Fruit fly (Drosophila melanogaster): ENCODE data around the gene CG43886.

Gene CG43886

dm6 chr3L:8155324-8155723 lies 4.2 kb downstream of the CG43886 start:
- no peak for TF ChIP-seq D1 (tag; optimal IDR thresholded peaks at IDR 0.05)
- TF ChIP-seq CG12605 (GFP tag; IDR thresholded peaks at IDR 0.05) = no peak
- no peak for TF ChIP-seq CG14655 (GFP tag; optimal IDR thresholded peaks at IDR 0.05)
- TF ChIP-seq CG8301 (tag; optimal IDR thresholded peaks at IDR 0.05) = no peak
- no peak for TF ChIP-seq CG8159 (tag; optimal IDR thresholded peaks at IDR 0.05)
- TF ChIP-seq EcR (GFP tag; optimal IDR thresholded peaks at IDR 0.05) = no peak
- no peak for TF ChIP-seq Ets98B (GFP tag; IDR thresholded peaks at IDR 0.05)
- TF ChIP-seq CG15710 (tag; optimal IDR thresholded peaks at IDR 0.05) = no peak
- TF ChIP-seq CG9948 (tag; optimal IDR thresholded peaks at IDR 0.05) = no peak
- no peak for TF ChIP-seq Snoo (tag; optimal IDR thresholded peaks at IDR 0.05)
- TF ChIP-seq CG34367 (tag; optimal IDR thresholded peaks at IDR 0.05) = no peak
- no peak for TF ChIP-seq CG32121 (GFP tag; IDR thresholded peaks at IDR 0.05)
- no peak for TF ChIP-seq Pif1A (GFP tag; optimal IDR thresholded peaks at IDR 0.05)
- no peak for TF ChIP-seq gl (tag; optimal IDR thresholded peaks at IDR 0.05)
- TF ChIP-seq fd96Ca (GFP tag; IDR thresholded peaks at IDR 0.05) = no peak
- no peak for TF ChIP-seq Pif1B (GFP tag; optimal IDR thresholded peaks at IDR 0.05)
- TF ChIP-seq CG17806 (tag; optimal IDR thresholded peaks at IDR 0.05) = no peak
- no peak for TF ChIP-seq CG10348 (GFP tag; IDR thresholded peaks at IDR 0.05)
- no peak for TF ChIP-seq CG13204 (GFP tag; optimal IDR thresholded peaks at IDR 0.05)

DNA sequence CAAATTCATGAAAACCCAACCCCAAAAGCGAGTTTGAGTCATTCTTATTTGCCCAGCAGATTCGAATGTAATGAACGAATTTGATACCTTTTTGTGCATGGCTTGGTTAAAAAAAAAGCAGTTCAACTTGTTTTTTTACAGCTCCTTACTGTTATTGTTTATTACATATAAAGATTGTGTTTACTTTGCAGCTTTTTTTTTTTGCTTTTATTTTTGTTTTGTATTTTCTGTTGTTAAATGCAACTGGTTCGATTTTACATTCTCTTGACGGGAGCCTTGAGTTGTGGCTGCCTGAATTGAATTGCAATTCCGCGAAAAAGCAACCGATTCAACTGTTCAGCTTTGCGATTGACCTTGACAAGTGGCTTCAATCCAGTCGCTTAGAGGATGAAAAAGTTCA lies 5.0 kb downstream of the CG43886 start:
- 0 out of 3 replicates have a peak, but pooled peaks have one; percentile 28 for TF ChIP-seq CG4496 (GFP tag; IDR thresholded peaks at IDR 0.05)
- no peak for TF ChIP-seq CG17806 (tag; optimal IDR thresholded peaks at IDR 0.05)
- no peak for TF ChIP-seq CG12605 (GFP tag; IDR thresholded peaks at IDR 0.05)
- no peak for TF ChIP-seq CG10348 (GFP tag; IDR thresholded peaks at IDR 0.05)
- peak; percentile 19 for TF ChIP-seq CG13204 (GFP tag; optimal IDR thresholded peaks at IDR 0.05)

DNA sequence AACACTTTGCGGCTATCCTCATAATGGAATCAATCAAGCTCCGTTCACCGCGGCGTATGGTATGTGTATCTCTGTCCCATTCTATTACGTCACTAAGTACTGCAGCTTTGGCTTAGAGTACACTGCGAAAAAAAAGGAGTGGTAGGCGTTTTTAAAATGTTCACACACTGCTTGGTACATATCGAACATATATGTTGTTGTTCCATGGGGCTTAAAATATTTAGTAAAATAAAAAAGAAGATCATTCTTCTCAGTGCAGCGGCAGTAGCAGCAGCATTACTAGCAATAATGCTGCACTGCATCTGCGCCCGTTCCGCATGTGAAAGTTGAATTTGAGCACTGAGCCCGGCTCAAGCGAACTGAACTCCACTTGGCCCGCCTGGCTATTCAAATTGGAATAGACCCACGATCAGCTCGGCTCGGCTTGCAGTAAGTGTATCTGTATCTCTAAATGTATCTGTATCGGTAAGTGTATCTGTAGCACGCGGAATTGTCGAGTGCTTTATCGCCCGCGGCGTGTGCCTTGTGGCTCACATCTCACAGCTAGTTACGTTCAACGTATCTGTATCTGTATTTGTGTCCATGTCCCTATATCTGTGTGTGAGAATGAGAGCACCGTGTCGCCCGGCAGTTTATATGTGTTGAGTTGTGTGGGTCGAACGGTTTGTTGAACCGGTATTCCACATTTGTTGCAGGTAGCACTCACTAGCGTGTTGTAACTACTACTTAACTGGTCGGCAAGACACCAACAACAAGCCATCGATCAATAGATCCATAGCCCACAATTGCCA lies 6.2 kb downstream of the CG43886 start:
- TF ChIP-seq CG34367 (tag; optimal IDR thresholded peaks at IDR 0.05) = peak; percentile 58
- peak; percentile 59 for TF ChIP-seq Pif1B (GFP tag; optimal IDR thresholded peaks at IDR 0.05)
- TF ChIP-seq fd96Ca (GFP tag; IDR thresholded peaks at IDR 0.05) = peak; percentile 96
- TF ChIP-seq Snoo (tag; optimal IDR thresholded peaks at IDR 0.05) = peak; percentile 23
- peak; percentile 67 for TF ChIP-seq CG17806 (tag; optimal IDR thresholded peaks at IDR 0.05)
- TF ChIP-seq rn (GFP tag; IDR thresholded peaks at IDR 0.05) = peak; percentile 89
- peak; percentile 72 for TF ChIP-seq Pif1A (GFP tag; optimal IDR thresholded peaks at IDR 0.05)
- TF ChIP-seq CG12605 (GFP tag; IDR thresholded peaks at IDR 0.05) = peak; percentile 89
- no peak for TF ChIP-seq gl (tag; optimal IDR thresholded peaks at IDR 0.05)
- peak; percentile 49 for TF ChIP-seq CG15710 (tag; optimal IDR thresholded peaks at IDR 0.05)
- TF ChIP-seq CG10348 (GFP tag; IDR thresholded peaks at IDR 0.05) = peak; percentile 85
- peak; percentile 66 for TF ChIP-seq CG9948 (tag; optimal IDR thresholded peaks at IDR 0.05)
- TF ChIP-seq CG8159 (tag; optimal IDR thresholded peaks at IDR 0.05) = peak; percentile 69
- peak; percentile 95 for TF ChIP-seq CG4496 (GFP tag; IDR thresholded peaks at IDR 0.05)
- TF ChIP-seq Ets98B (GFP tag; IDR thresholded peaks at IDR 0.05) = peak; percentile 97
- TF ChIP-seq D1 (tag; optimal IDR thresholded peaks at IDR 0.05) = no peak
- TF ChIP-seq CG8301 (tag; optimal IDR thresholded peaks at IDR 0.05) = peak; percentile 91
- no peak for TF ChIP-seq CG13204 (GFP tag; optimal IDR thresholded peaks at IDR 0.05)
- peak; percentile 87 for TF ChIP-seq EcR (GFP tag; optimal IDR thresholded peaks at IDR 0.05)
- TF ChIP-seq CG14655 (GFP tag; optimal IDR thresholded peaks at IDR 0.05) = peak; percentile 93
- peak; percentile 96 for TF ChIP-seq CG32121 (GFP tag; IDR thresholded peaks at IDR 0.05)

DNA sequence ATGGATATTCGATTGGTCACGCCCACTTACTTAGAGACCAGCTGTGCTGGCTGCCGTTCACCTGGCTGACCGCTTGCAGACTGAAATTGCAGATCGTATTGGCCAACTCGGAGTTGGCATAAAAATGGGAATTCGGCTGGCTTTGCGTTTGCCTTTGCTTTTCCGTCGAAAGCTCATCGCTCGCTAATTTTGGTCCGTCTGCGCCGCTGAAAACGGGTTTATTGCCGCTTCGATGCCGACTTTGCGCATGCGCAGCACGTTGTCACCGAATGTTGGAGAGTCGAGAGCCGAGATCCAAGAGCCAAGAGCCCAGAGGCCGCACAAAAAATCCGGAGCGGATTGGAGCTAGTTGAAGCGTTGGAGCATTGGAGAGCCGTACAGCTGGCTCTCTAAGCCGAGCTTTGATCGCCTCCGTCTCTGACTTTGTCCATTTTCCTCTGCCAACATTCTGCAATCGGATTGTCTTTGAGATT lies 7.8 kb downstream of the CG43886 start, which contains the start of gene CG13676:
CG13676 (minus strand) TSS at position 87 of the 473 bp plus-strand sequence.
- TF ChIP-seq EcR (GFP tag; optimal IDR thresholded peaks at IDR 0.05) = peak; percentile 64
- TF ChIP-seq CG13204 (GFP tag; optimal IDR thresholded peaks at IDR 0.05) = peak; percentile 30
- TF ChIP-seq CG8301 (tag; optimal IDR thresholded peaks at IDR 0.05) = no peak

DNA sequence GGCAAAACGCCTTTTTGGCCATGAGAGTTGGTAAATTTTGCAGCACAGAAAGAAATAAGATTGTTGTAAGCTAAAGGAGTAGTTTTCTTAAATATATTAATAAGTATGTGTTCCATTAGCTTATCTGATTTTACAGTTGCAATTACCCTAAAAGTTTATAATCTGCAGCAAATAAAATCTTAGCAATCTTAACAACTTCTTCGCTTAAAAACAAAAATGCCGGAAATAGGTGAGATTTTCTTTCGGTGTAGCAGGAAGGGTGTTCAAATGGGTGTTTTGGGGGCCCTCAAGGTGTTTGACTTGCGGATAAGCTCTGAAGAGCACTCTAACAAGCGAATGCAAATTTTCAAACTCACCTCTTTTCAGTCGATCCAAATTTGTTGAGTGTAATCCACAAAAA lies 8.8 kb downstream of the CG43886 start:
- TF ChIP-seq CG8301 (tag; optimal IDR thresholded peaks at IDR 0.05) (peak; percentile 19), Pif1B (GFP tag; optimal IDR thresholded peaks at IDR 0.05) (no peak)

DNA sequence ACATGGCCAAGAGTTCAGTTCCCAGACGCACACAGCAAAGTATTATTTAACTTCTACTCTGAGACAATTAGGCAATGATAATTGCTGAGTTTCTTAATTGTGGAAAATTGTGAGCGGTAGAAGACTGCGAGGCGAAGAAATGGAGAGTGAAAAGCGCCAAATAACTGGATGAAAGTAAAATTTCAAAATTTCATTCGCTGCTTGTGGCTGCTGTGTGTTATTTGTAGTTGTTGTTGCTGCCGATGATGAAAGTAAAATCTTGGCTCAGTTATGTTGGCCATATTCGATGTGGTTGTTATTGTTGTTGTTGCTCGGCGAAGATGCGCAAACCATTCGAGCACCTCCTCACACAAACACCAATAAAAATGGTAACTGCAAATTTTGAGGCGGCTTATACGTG lies 9.3 kb downstream of the CG43886 start:
- TF ChIP-seq CG14655 (GFP tag; optimal IDR thresholded peaks at IDR 0.05) (no peak), CG15710 (tag; optimal IDR thresholded peaks at IDR 0.05) (no peak), Pif1A (GFP tag; optimal IDR thresholded peaks at IDR 0.05) (no peak), rn (GFP tag; IDR thresholded peaks at IDR 0.05) (no peak), D1 (tag; optimal IDR thresholded peaks at IDR 0.05) (no peak), Pif1B (GFP tag; optimal IDR thresholded peaks at IDR 0.05) (no peak), CG10348 (GFP tag; IDR thresholded peaks at IDR 0.05) (no peak), CG32121 (GFP tag; IDR thresholded peaks at IDR 0.05) (no peak), CG17806 (tag; optimal IDR thresholded peaks at IDR 0.05) (no peak), gl (tag; optimal IDR thresholded peaks at IDR 0.05) (no peak), EcR (GFP tag; optimal IDR thresholded peaks at IDR 0.05) (no peak), CG13204 (GFP tag; optimal IDR thresholded peaks at IDR 0.05) (no peak), CG8159 (tag; optimal IDR thresholded peaks at IDR 0.05) (no peak), fd96Ca (GFP tag; IDR thresholded peaks at IDR 0.05) (no peak), CG4496 (GFP tag; IDR thresholded peaks at IDR 0.05) (no peak), CG8301 (tag; optimal IDR thresholded peaks at IDR 0.05) (no peak), Snoo (tag; optimal IDR thresholded peaks at IDR 0.05) (no peak), Ets98B (GFP tag; IDR thresholded peaks at IDR 0.05) (no peak), CG34367 (tag; optimal IDR thresholded peaks at IDR 0.05) (no peak)
